Worm (Caenorhabditis elegans): ENCODE measurements around the gene hil-3.

ce11 chrX:8116157-8116556, 42.8 kb upstream of the hil-3 start, which contains the start of gene hlh-8:
- no peak for TF ChIP-seq blmp-1 (tag; optimal IDR thresholded peaks at IDR 0.05)
- no peak for TF ChIP-seq ceh-83 (GFP tag; optimal IDR thresholded peaks at IDR 0.05)
- TF ChIP-seq flh-1 (GFP tag; optimal IDR thresholded peaks at IDR 0.05) = no peak
